Fruit fly (Drosophila melanogaster) whole organism, embryonic: Measurements from ENCODE around the gene Esyt2.
A peak's percentile ranks its signal among the peaks of the same experiment; 100 is the strongest.

Source experiments
- B-H2 ChIP-seq: fragments of 200-800 bp; sonication (Bioruptor generic); optimal IDR thresholded peaks from 2 replicates; lab custom pipeline; 2018; ENCODE audit warnings: missing biosample characterization, mild to moderate bottlenecking, missing genetic modification characterization
- CG10321 ChIP-seq: fragments of 200-800 bp; sonication (Bioruptor generic); IDR thresholded peaks from 2 replicates; pipeline ENCODE4 v1.3.6; 2022; ENCODE audit warnings: missing biosample characterization, missing genetic modification characterization
- CG11247 ChIP-seq: fragments of 200-800 bp; sonication (Bioruptor generic); IDR thresholded peaks from 2 replicates; pipeline ENCODE4 v1.3.6; 2022; ENCODE audit warnings: missing biosample characterization, missing genetic modification characterization
- CG11398 ChIP-seq: fragments of 200-800 bp; sonication (Bioruptor generic); optimal IDR thresholded peaks from 2 replicates; lab custom pipeline; 2016; ENCODE audit warnings: missing biosample characterization, missing genetic modification characterization
- CG12236 ChIP-seq: fragments of 200-800 bp; sonication (Bioruptor generic); optimal IDR thresholded peaks from 2 replicates; lab custom pipeline; 2016; ENCODE audit warnings: missing biosample characterization, missing genetic modification characterization
- CG12659 ChIP-seq: fragments of 200-800 bp; sonication (Bioruptor generic); optimal IDR thresholded peaks from 3 replicates; lab custom pipeline; 2017; ENCODE audit warnings: mild to moderate bottlenecking, missing biosample characterization, missing genetic modification reagents, missing genetic modification characterization
- CG12942 ChIP-seq: fragments of 200-800 bp; sonication (Bioruptor generic); optimal IDR thresholded peaks from 3 replicates; lab custom pipeline; 2016; ENCODE audit warnings: missing biosample characterization, missing genetic modification characterization
- CG3065 ChIP-seq: fragments of 200-800 bp; sonication (Bioruptor generic); optimal IDR thresholded peaks from 2 replicates; lab custom pipeline; 2016; ENCODE audit warnings: missing biosample characterization, missing genetic modification characterization
- CG32772 ChIP-seq: fragments of 200-800 bp; sonication (Bioruptor generic); IDR thresholded peaks from 2 replicates; pipeline ENCODE4 v1.3.6; 2022; ENCODE audit warnings: missing biosample characterization, missing genetic modification characterization
- CG42726 ChIP-seq: fragments of 200-800 bp; sonication (Bioruptor generic); IDR thresholded peaks from 2 replicates; pipeline ENCODE4 v1.3.6; 2022; ENCODE audit warnings: missing biosample characterization, missing genetic modification characterization; ENCODE audit not compliant: partially characterized antibody
- CG4328 ChIP-seq: fragments of 200-800 bp; sonication (Bioruptor generic); optimal IDR thresholded peaks from 3 replicates; lab custom pipeline; 2017; ENCODE audit warnings: missing biosample characterization, missing genetic modification reagents, missing genetic modification characterization
- CG6272 ChIP-seq: fragments of 200-800 bp; sonication (Bioruptor generic); IDR thresholded peaks from 2 replicates; pipeline ENCODE4 v1.3.6; 2022; ENCODE audit warnings: missing biosample characterization, missing genetic modification characterization
- CG7839 ChIP-seq: fragments of 200-800 bp; sonication (Bioruptor generic); optimal IDR thresholded peaks from 3 replicates; lab custom pipeline; 2018; ENCODE audit warnings: missing biosample characterization, mild to moderate bottlenecking, missing genetic modification characterization, moderate library complexity
- CHES-1-like ChIP-seq: fragments of 200-800 bp; sonication (Bioruptor generic); optimal IDR thresholded peaks from 2 replicates; lab custom pipeline; 2016; ENCODE audit warnings: missing biosample characterization, missing genetic modification characterization
- D19B ChIP-seq: fragments of 200-800 bp; sonication (Bioruptor generic); optimal IDR thresholded peaks from 2 replicates; lab custom pipeline; 2017; ENCODE audit warnings: missing biosample characterization, mild to moderate bottlenecking, missing genetic modification characterization
- Dek ChIP-seq: fragments of 200-800 bp; sonication (Bioruptor generic); optimal IDR thresholded peaks from 3 replicates; lab custom pipeline; 2019; ENCODE audit warnings: missing biosample characterization, mild to moderate bottlenecking, missing genetic modification characterization, moderate library complexity
- Gug ChIP-seq: fragments of 200-800 bp; sonication (Bioruptor generic); IDR thresholded peaks from 4 replicates; pipeline ENCODE4 v1.3.6; 2022; ENCODE audit warnings: missing biosample characterization, missing genetic modification characterization
- HHEX ChIP-seq: fragments of 200-800 bp; sonication (Bioruptor generic); optimal IDR thresholded peaks from 3 replicates; lab custom pipeline; 2017; ENCODE audit warnings: missing biosample characterization, mild to moderate bottlenecking, missing genetic modification characterization, missing genetic modification reagents
- HLH4C ChIP-seq: fragments of 200-800 bp; sonication (Bioruptor generic); IDR thresholded peaks from 3 replicates; pipeline ENCODE4 v1.3.6; 2022; ENCODE audit warnings: missing biosample characterization, missing genetic modification characterization; ENCODE audit not compliant: partially characterized antibody
- HLH54F ChIP-seq: fragments of 200-800 bp; sonication (Bioruptor generic); optimal IDR thresholded peaks from 3 replicates; lab custom pipeline; 2016; ENCODE audit warnings: missing biosample characterization, missing genetic modification characterization
- Hand ChIP-seq: fragments of 200-800 bp; sonication (Bioruptor generic); optimal IDR thresholded peaks from 2 replicates; lab custom pipeline; 2017; ENCODE audit warnings: mild to moderate bottlenecking, missing biosample characterization, missing genetic modification reagents, missing genetic modification characterization
- HmgZ ChIP-seq: fragments of 200-800 bp; sonication (Bioruptor generic); optimal IDR thresholded peaks from 2 replicates; lab custom pipeline; 2018; ENCODE audit warnings: missing biosample characterization, mild to moderate bottlenecking, missing genetic modification characterization
- Max ChIP-seq: fragments of 200-800 bp; sonication (Bioruptor generic); optimal IDR thresholded peaks from 2 replicates; lab custom pipeline; 2016; ENCODE audit warnings: missing biosample characterization, mild to moderate bottlenecking, missing genetic modification characterization
- Meics ChIP-seq: fragments of 200-800 bp; sonication (Bioruptor generic); optimal IDR thresholded peaks from 2 replicates; lab custom pipeline; 2017; ENCODE audit warnings: missing biosample characterization, mild to moderate bottlenecking, missing genetic modification characterization
- Mrtf ChIP-seq: fragments of 200-800 bp; sonication (Bioruptor generic); IDR thresholded peaks from 3 replicates; pipeline ENCODE4 v1.3.6; 2022; ENCODE audit warnings: missing biosample characterization, missing genetic modification characterization
- Oli ChIP-seq: fragments of 200-800 bp; sonication (Bioruptor generic); optimal IDR thresholded peaks from 2 replicates; lab custom pipeline; 2018; ENCODE audit warnings: missing biosample characterization, mild to moderate bottlenecking, missing genetic modification characterization, moderate library complexity
- Poxn ChIP-seq: fragments of 200-800 bp; sonication (Bioruptor generic); IDR thresholded peaks from 2 replicates; pipeline ENCODE4 v1.3.6; 2022; ENCODE audit warnings: missing biosample characterization, missing genetic modification characterization
- Ravus ChIP-seq: fragments of 200-800 bp; sonication (Bioruptor generic); IDR thresholded peaks from 2 replicates; pipeline ENCODE4 v1.3.6; 2022; ENCODE audit warnings: missing biosample characterization, missing genetic modification characterization
- Scr ChIP-seq: fragments of 200-800 bp; sonication (Bioruptor generic); IDR thresholded peaks from 2 replicates; pipeline ENCODE4 v1.3.6; 2022; ENCODE audit warnings: missing biosample characterization, missing genetic modification characterization; ENCODE audit not compliant: partially characterized antibody
- Side ChIP-seq: fragments of 200-800 bp; sonication (Bioruptor generic); optimal IDR thresholded peaks from 2 replicates; lab custom pipeline; 2016; ENCODE audit warnings: missing biosample characterization, missing genetic modification characterization
- Sox102F ChIP-seq: fragments of 200-800 bp; sonication (Bioruptor generic); optimal IDR thresholded peaks from 2 replicates; lab custom pipeline; 2018; ENCODE audit warnings: missing biosample characterization, mild to moderate bottlenecking, missing genetic modification characterization, moderate library complexity
- Stat92E ChIP-seq, 3 experiments: fragments of >200 bp in 2 of 3; fragments of 200-800 bp in 1 of 3; sonication (Bioruptor generic) in 1 of 3; optimal IDR thresholded peaks; 2 replicates each; lab custom pipeline; 2017 to 2019; ENCODE audit warnings: missing biosample characterization in 3 of 3, missing genetic modification characterization in 3 of 3, mild to moderate bottlenecking in 1 of 3, moderate library complexity in 1 of 3
- Vsx1 ChIP-seq: fragments of 200-800 bp; sonication (Bioruptor generic); optimal IDR thresholded peaks from 2 replicates; lab custom pipeline; 2017; ENCODE audit warnings: missing biosample characterization, mild to moderate bottlenecking, missing genetic modification characterization, missing genetic modification reagents
- ab ChIP-seq: fragments of 200-800 bp; sonication (Bioruptor generic); optimal IDR thresholded peaks from 2 replicates; lab custom pipeline; 2016; ENCODE audit warnings: missing biosample characterization, missing genetic modification characterization
- abd-A ChIP-seq: fragments of 200-800 bp; sonication (Bioruptor generic); optimal IDR thresholded peaks from 3 replicates; lab custom pipeline; 2019; ENCODE audit warnings: missing biosample characterization, mild to moderate bottlenecking, missing genetic modification characterization, moderate library complexity
- al ChIP-seq: fragments of 200-800 bp; sonication (Bioruptor generic); IDR thresholded peaks from 2 replicates; pipeline ENCODE4 v1.3.6; 2022; ENCODE audit warnings: missing biosample characterization, missing genetic modification characterization
- cas ChIP-seq: fragments of 200-800 bp; sonication (Bioruptor generic); IDR thresholded peaks from 2 replicates; pipeline ENCODE4 v1.3.6; 2022; ENCODE audit warnings: missing biosample characterization, missing genetic modification characterization
- crc ChIP-seq: fragments of 200-800 bp; sonication (Bioruptor generic); optimal IDR thresholded peaks from 2 replicates; lab custom pipeline; 2016; ENCODE audit warnings: missing biosample characterization, missing genetic modification characterization
- crol ChIP-seq: fragments of 200-800 bp; sonication (Bioruptor generic); IDR thresholded peaks from 2 replicates; pipeline ENCODE4 v1.3.6; 2022; ENCODE audit warnings: missing biosample characterization, missing genetic modification characterization
- exex ChIP-seq: fragments of 200-800 bp; sonication (Bioruptor generic); optimal IDR thresholded peaks from 4 replicates; lab custom pipeline; 2018; ENCODE audit warnings: missing biosample characterization, mild to moderate bottlenecking, missing genetic modification characterization, moderate library complexity
- ken ChIP-seq: fragments of 200-800 bp; sonication (Bioruptor generic); IDR thresholded peaks from 3 replicates; pipeline ENCODE4 v1.3.6; 2022; ENCODE audit warnings: missing biosample characterization, missing genetic modification characterization
- klu ChIP-seq: fragments of 200-800 bp; sonication (Bioruptor generic); IDR thresholded peaks from 2 replicates; pipeline ENCODE4 v1.3.6; 2022; ENCODE audit warnings: missing biosample characterization, missing genetic modification characterization
- lola ChIP-seq, 3 experiments: fragments of >200 bp in 2 of 3; fragments of 200-800 bp in 1 of 3; sonication (Bioruptor generic) in 1 of 3; optimal IDR thresholded peaks; 2 replicates each; lab custom pipeline; 2017 to 2019; ENCODE audit warnings: missing biosample characterization in 3 of 3, missing genetic modification characterization in 3 of 3, mild to moderate bottlenecking in 1 of 3, moderate library complexity in 1 of 3
- nau ChIP-seq: fragments of 200-800 bp; sonication (Bioruptor generic); optimal IDR thresholded peaks from 3 replicates; lab custom pipeline; 2017; ENCODE audit warnings: missing biosample characterization, mild to moderate bottlenecking, missing genetic modification characterization, missing genetic modification reagents
- pros ChIP-seq: fragments of 200-800 bp; sonication (Bioruptor generic); optimal IDR thresholded peaks from 3 replicates; lab custom pipeline; 2019; ENCODE audit warnings: missing biosample characterization, mild to moderate bottlenecking, missing genetic modification characterization, moderate library complexity
- repo ChIP-seq: fragments of 200-800 bp; sonication (Bioruptor generic); optimal IDR thresholded peaks from 2 replicates; lab custom pipeline; 2016; ENCODE audit warnings: missing biosample characterization, missing genetic modification characterization
- sd ChIP-seq: fragments of 200-800 bp; sonication (Bioruptor generic); optimal IDR thresholded peaks from 3 replicates; lab custom pipeline; 2018; ENCODE audit warnings: missing biosample characterization, mild to moderate bottlenecking, missing genetic modification characterization, moderate library complexity
- sisA ChIP-seq: fragments of 200-800 bp; sonication (Bioruptor generic); IDR thresholded peaks from 2 replicates; pipeline ENCODE4 v1.3.6; 2022; ENCODE audit warnings: missing biosample characterization, missing genetic modification characterization
- slou ChIP-seq: fragments of 200-800 bp; sonication (Bioruptor generic); optimal IDR thresholded peaks from 3 replicates; lab custom pipeline; 2016; ENCODE audit warnings: missing biosample characterization, missing genetic modification characterization
- tna ChIP-seq: fragments of 200-800 bp; sonication (Bioruptor generic); IDR thresholded peaks from 2 replicates; pipeline ENCODE4 v1.3.6; 2022; ENCODE audit warnings: missing biosample characterization, missing genetic modification characterization; ENCODE audit not compliant: partially characterized antibody

Gene Esyt2

dm6 chr3R:24571386-24572124 is 27.0 kb downstream of the Esyt2 start (continued):
- TF ChIP-seq HLH54F (GFP tag; lab: Kevin White, UChicago) (no peak), crol (no peak), pros (GFP tag; lab: Kevin White, UChicago) (no peak), cas (GFP tag; lab: Robert Waterston, UW) (no peak), Oli (no peak), CG4328 (GFP tag; lab: Kevin White, UChicago) (no peak), exex (tag; lab: Kevin White, UChicago) (peak; percentile 93), Max (no peak), Hand (GFP tag; lab: Kevin White, UChicago) (no peak), B-H2 (peak; percentile 17), CG12942 (no peak), CG12659 (GFP tag; lab: Kevin White, UChicago) (no peak), nau (no peak), Dek (tag; lab: Kevin White, UChicago) (no peak), CG10321 (GFP tag; lab: Robert Waterston, UW) (no peak), Ravus (GFP tag; lab: Robert Waterston, UW) (no peak), CG12236 (GFP tag; lab: Kevin White, UChicago) (no peak), Sox102F (GFP tag; lab: Kevin White, UChicago) (no peak), crc (GFP tag; lab: Kevin White, UChicago) (no peak), sisA (GFP tag; lab: Robert Waterston, UW) (no peak), HmgZ (peak; percentile 30), slou (GFP tag; lab: Kevin White, UChicago) (no peak), CG32772 (GFP tag; lab: Robert Waterston, UW) (no peak), CG3065 (no peak), ken (GFP tag; lab: Robert Waterston, UW) (no peak), CG42726 (GFP tag; lab: Robert Waterston, UW) (no peak), Stat92E (GFP tag; optimal IDR thresholded peaks at IDR 0.05; lab: Kevin White, UChicago) (no peak), Meics (no peak), CG11247 (GFP tag; lab: Robert Waterston, UW) (no peak), CG7839 (tag; lab: Kevin White, UChicago) (no peak), HLH4C (GFP tag; lab: Robert Waterston, UW) (no peak), Poxn (GFP tag; lab: Robert Waterston, UW) (no peak), tna (GFP tag; lab: Robert Waterston, UW) (peak; percentile 13; the same call in 1 of the 2 replicates), CHES-1-like (GFP tag; lab: Kevin White, UChicago) (no peak), HHEX (no peak), Gug (no peak), klu (GFP tag; lab: Robert Waterston, UW) (no peak), ab (GFP tag; lab: Kevin White, UChicago) (no peak), Mrtf (GFP tag; lab: Robert Waterston, UW) (no peak), abd-A (tag; lab: Kevin White, UChicago) (peak; percentile 86), Vsx1 (GFP tag; lab: Kevin White, UChicago) (peak; percentile 77), lola (GFP tag; optimal IDR thresholded peaks at IDR 0.05; lab: Kevin White, UChicago) (no peak), Scr (GFP tag; lab: Robert Waterston, UW) (no peak), repo (GFP tag; lab: Kevin White, UChicago) (no peak), sd (tag; lab: Kevin White, UChicago) (peak; percentile 78), CG11398 (no peak), D19B (no peak), Side (GFP tag; lab: Kevin White, UChicago) (no peak), al (GFP tag; lab: Robert Waterston, UW) (no peak), CG6272 (GFP tag; lab: Robert Waterston, UW) (no peak)
